Worm (Caenorhabditis elegans) whole organism, early embryonic: Measurements from ENCODE around the gene C39B10.5.

Experiments used
- B0310.2 ChIP-seq: sonication (generic microtip); optimal IDR thresholded peaks from 2 replicates; lab custom pipeline; 2016; ENCODE audit warnings: mild to moderate bottlenecking, missing genetic modification characterization, missing compliant biosample characterization
- F13C5.2 ChIP-seq: sonication (generic microtip); optimal IDR thresholded peaks from 2 replicates; lab custom pipeline; 2017; ENCODE audit warnings: mild to moderate bottlenecking, missing genetic modification characterization, inconsistent platforms, missing compliant biosample characterization
- aly-1 ChIP-seq: sonication (generic microtip); optimal IDR thresholded peaks from 2 replicates; lab custom pipeline; 2016; ENCODE audit warnings: missing genetic modification characterization, missing compliant biosample characterization
- ama-1 ChIP-seq: fragments of 150-350 bp; optimal IDR thresholded peaks from 2 replicates; lab custom pipeline; 2014
- ceh-13 ChIP-seq: fragments of 200-800 bp; sonication (Bioruptor generic); optimal IDR thresholded peaks from 2 replicates; lab custom pipeline; 2018; ENCODE audit warnings: mild to moderate bottlenecking, missing genetic modification characterization, missing compliant biosample characterization
- ceh-36 ChIP-seq: sonication (generic microtip); optimal IDR thresholded peaks from 2 replicates; lab custom pipeline; 2016; ENCODE audit warnings: missing genetic modification characterization, inconsistent platforms, missing compliant biosample characterization
- ets-7 ChIP-seq: sonication (generic microtip); optimal IDR thresholded peaks from 2 replicates; lab custom pipeline; 2016; ENCODE audit warnings: missing genotype, missing genetic modification characterization, missing compliant biosample characterization
- flt-1 ChIP-seq: fragments of 200-800 bp; sonication (Bioruptor generic); IDR thresholded peaks from 2 replicates; pipeline ENCODE4 v1.3.6; 2022; ENCODE audit warnings: missing genetic modification characterization, missing compliant biosample characterization
- hmbx-1 ChIP-seq: sonication (generic microtip); optimal IDR thresholded peaks from 2 replicates; lab custom pipeline; 2016; ENCODE audit warnings: mild to moderate bottlenecking, missing genetic modification characterization, missing compliant biosample characterization
- hmg-4 ChIP-seq: fragments of 200-800 bp; sonication (Bioruptor generic); optimal IDR thresholded peaks from 2 replicates; lab custom pipeline; 2018; ENCODE audit warnings: mild to moderate bottlenecking, missing genetic modification characterization, missing compliant biosample characterization
- hnd-1 ChIP-seq: sonication (generic microtip); optimal IDR thresholded peaks from 2 replicates; lab custom pipeline; 2016; ENCODE audit warnings: missing genetic modification characterization, missing compliant biosample characterization
- pes-1 ChIP-seq: fragments of 200-800 bp; sonication (Bioruptor generic); IDR thresholded peaks from 2 replicates; pipeline ENCODE4 v1.3.6; 2022; ENCODE audit warnings: missing genetic modification reagents, missing genetic modification characterization, missing compliant biosample characterization
- scrt-1 ChIP-seq: fragments of 200-800 bp; sonication (Bioruptor generic); IDR thresholded peaks from 2 replicates; pipeline ENCODE4 v1.3.6; 2022; ENCODE audit warnings: missing genetic modification characterization, missing compliant biosample characterization
- sea-1 ChIP-seq: fragments of 200-800 bp; sonication (Bioruptor generic); conservative IDR thresholded peaks from 2 replicates; pipeline ENCODE4 v1.3.6; 2022; ENCODE audit warnings: missing genetic modification characterization, missing compliant biosample characterization
- tbx-11 ChIP-seq: fragments of 200-800 bp; sonication (Bioruptor generic); IDR thresholded peaks from 2 replicates; pipeline ENCODE4 v1.3.6; 2022; ENCODE audit warnings: missing genetic modification characterization, missing compliant biosample characterization
- tbx-37 ChIP-seq: fragments of 200-800 bp; sonication (Bioruptor generic); conservative IDR thresholded peaks from 2 replicates; pipeline ENCODE4 v1.3.6; 2022; ENCODE audit warnings: missing genetic modification reagents, missing genetic modification characterization, missing compliant biosample characterization
- tra-4 ChIP-seq: sonication (generic microtip); optimal IDR thresholded peaks from 2 replicates; lab custom pipeline; 2017; ENCODE audit warnings: missing genetic modification characterization, missing compliant biosample characterization

C39B10.5 gene

DNA sequence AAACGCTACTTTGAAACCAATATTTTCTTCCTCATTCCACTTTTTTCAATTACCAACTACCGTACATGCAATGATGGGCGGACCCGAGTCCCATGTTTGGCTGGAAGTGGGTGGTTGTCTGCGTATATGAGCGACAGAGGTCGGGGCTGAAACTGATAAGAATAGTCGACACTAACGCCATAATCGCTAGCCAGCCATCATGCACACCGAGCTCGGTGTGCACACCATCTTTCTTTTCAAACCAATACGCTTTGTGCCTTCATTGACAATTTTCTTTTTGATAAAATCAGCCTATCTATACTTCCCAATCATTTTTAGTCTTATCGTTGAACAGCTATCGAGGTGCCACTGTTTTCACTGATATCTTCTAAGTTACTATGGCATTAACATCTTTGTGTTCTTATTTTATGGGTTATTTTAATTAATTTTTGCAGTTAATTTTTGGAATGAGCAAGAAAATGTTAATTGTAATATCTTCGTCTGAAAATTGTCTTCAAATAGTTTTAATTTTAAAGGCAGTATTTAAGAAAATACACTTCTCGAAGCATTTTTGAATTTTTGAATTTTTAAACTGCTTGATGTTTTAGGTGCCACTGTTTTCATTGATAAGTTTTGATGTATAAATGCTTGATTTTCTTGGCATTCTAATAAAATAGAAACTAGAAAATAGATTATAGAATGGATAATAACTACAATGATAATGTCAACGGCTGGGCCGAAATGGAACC lies 33.6 kb downstream of the C39B10.5 start, which contains the start of gene elt-2:
Gene elt-2, plus strand, starts transcription at position 678 of the 728 bp plus-strand sequence.
- TF ChIP-seq B0310.2 (tag; lab: Kevin White, UChicago) = no peak
- TF ChIP-seq F13C5.2 (tag; lab: Kevin White, UChicago) = no peak

- TF ChIP-seq tbx-11 (GFP tag; lab: Robert Waterston, UW) (no peak), ceh-36 (no peak), ets-7 (tag; lab: Kevin White, UChicago) (no peak), aly-1 (tag; lab: Kevin White, UChicago) (no peak), ama-1 (lab: Kevin White, UChicago) (no peak), hmbx-1 (tag; lab: Kevin White, UChicago) (no peak), flt-1 (GFP tag; lab: Robert Waterston, UW) (no peak), pes-1 (GFP tag; lab: Robert Waterston, UW) (no peak), ceh-13 (GFP tag; lab: Kevin White, UChicago) (no peak), hmg-4 (GFP tag; lab: Kevin White, UChicago) (no peak), scrt-1 (GFP tag; lab: Robert Waterston, UW) (no peak), hnd-1 (no peak), sea-1 (GFP tag; lab: Robert Waterston, UW) (no peak), B0310.2 (tag; lab: Kevin White, UChicago) (no peak), tbx-37 (GFP tag; lab: Robert Waterston, UW) (no peak), F13C5.2 (tag; lab: Kevin White, UChicago) (no peak), tra-4 (tag; lab: Kevin White, UChicago) (no peak)
Measured at ce11 chrX:10482272-10482671, 35.1 kb downstream of the C39B10.5 start.

DNA sequence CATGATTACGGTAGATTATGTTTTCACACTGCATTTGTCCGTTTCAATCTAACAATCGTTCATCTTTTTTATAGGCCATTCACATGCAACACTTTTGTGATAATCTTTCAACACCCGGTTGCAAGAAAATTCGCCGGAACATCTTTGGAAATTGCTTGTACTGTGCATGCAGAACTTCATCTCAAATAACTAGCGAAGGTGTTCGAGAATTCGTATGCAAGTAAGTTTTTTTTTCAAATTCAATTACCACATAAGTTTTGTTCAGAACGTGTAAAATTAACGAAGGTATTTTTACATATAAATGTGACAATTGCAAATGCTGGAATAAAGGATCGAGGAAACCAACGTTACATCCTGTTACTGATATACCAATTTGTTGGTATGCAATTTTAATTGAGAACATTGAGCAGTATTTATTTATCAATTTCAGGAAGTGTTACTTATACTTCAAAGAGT lies 38.2 kb downstream of the C39B10.5 start, which contains the start of gene C33D3.3:
Gene C33D3.3, plus strand, starts transcription at position 51 of the 456 bp plus-strand sequence.
- TF ChIP-seq scrt-1 (GFP tag; lab: Robert Waterston, UW) (no peak), hmbx-1 (tag; lab: Kevin White, UChicago) (no peak), ets-7 (tag; lab: Kevin White, UChicago) (no peak), tra-4 (tag; lab: Kevin White, UChicago) (no peak), ceh-36 (no peak), B0310.2 (tag; lab: Kevin White, UChicago) (no peak), tbx-11 (GFP tag; lab: Robert Waterston, UW) (no peak), hnd-1 (no peak), flt-1 (GFP tag; lab: Robert Waterston, UW) (no peak), aly-1 (tag; lab: Kevin White, UChicago) (no peak), sea-1 (GFP tag; lab: Robert Waterston, UW) (no peak), ama-1 (lab: Kevin White, UChicago) (no peak), tbx-37 (GFP tag; lab: Robert Waterston, UW) (no peak), F13C5.2 (tag; lab: Kevin White, UChicago) (no peak), ceh-13 (GFP tag; lab: Kevin White, UChicago) (no peak), pes-1 (GFP tag; lab: Robert Waterston, UW) (no peak), hmg-4 (GFP tag; lab: Kevin White, UChicago) (no peak)

- TF ChIP-seq B0310.2 (tag; lab: Kevin White, UChicago) = no peak
- TF ChIP-seq hmbx-1 (tag; lab: Kevin White, UChicago) = no peak
- TF ChIP-seq aly-1 (tag; lab: Kevin White, UChicago) = no peak
- TF ChIP-seq F13C5.2 (tag; lab: Kevin White, UChicago) = no peak
- TF ChIP-seq hnd-1 = no peak
- TF ChIP-seq pes-1 (GFP tag; lab: Robert Waterston, UW) = no peak
- TF ChIP-seq tra-4 (tag; lab: Kevin White, UChicago) = no peak
- TF ChIP-seq ama-1 (lab: Kevin White, UChicago) = no peak
- no peak for TF ChIP-seq tbx-37 (GFP tag; lab: Robert Waterston, UW)
- TF ChIP-seq ceh-13 (GFP tag; lab: Kevin White, UChicago) = no peak
- TF ChIP-seq tbx-11 (GFP tag; lab: Robert Waterston, UW) = no peak
Measured at ce11 chrX:10488763-10489162, 41.6 kb downstream of the C39B10.5 start, which contains the start of gene C33D3.4. Gene C33D3.4 (plus strand): TSS chrX:10489063.

ce11 chrX:10491044-10491443 lies 43.9 kb downstream of the C39B10.5 start, which contains the start of gene C33D3.5:
Gene C33D3.5 (plus strand): TSS chrX:10491344.
- no peak for TF ChIP-seq sea-1 (GFP tag; lab: Robert Waterston, UW)
- TF ChIP-seq aly-1 (tag; lab: Kevin White, UChicago) = no peak
- no peak for TF ChIP-seq ceh-13 (GFP tag; lab: Kevin White, UChicago)
- TF ChIP-seq scrt-1 (GFP tag; lab: Robert Waterston, UW) = no peak
- TF ChIP-seq F13C5.2 (tag; lab: Kevin White, UChicago) = no peak
- TF ChIP-seq hnd-1 = no peak
- no peak for TF ChIP-seq flt-1 (GFP tag; lab: Robert Waterston, UW)
- no peak for TF ChIP-seq ets-7 (tag; lab: Kevin White, UChicago)
- no peak for TF ChIP-seq B0310.2 (tag; lab: Kevin White, UChicago)
- TF ChIP-seq ama-1 (lab: Kevin White, UChicago) = no peak
- TF ChIP-seq tra-4 (tag; lab: Kevin White, UChicago) = no peak
- no peak for TF ChIP-seq tbx-11 (GFP tag; lab: Robert Waterston, UW)
- TF ChIP-seq ceh-36 = no peak

DNA sequence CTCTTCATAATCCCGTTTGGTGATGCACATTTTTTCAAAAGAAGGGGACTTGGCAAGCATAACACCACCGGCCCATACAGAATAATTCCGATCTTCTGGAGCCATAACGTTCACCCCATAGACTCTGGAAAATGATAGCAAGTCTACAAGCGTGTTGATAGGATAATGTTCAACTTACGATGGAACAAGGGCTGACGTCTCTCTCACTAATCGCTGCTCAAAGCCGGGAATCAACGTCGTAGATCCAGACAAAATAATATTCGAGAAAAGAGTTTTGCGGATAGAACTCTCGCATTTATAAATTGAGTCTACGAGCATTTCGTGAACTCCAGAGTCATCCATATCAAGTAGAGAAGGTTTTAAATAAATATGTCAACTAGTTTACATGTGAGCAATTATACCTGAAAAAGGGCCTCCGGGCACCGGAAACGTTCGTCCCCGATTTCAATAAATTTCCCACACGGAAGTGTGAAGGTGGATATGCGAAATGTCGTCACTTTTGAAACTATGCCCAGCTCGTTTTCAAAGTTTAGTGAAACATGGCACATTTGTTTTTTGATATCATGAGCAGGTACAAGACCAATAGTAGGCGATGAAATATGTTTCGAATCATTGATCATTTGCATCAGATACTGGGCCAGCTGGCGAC lies 44.9 kb downstream of the C39B10.5 start:
- no peak for TF ChIP-seq tra-4 (tag; lab: Kevin White, UChicago)
- TF ChIP-seq scrt-1 (GFP tag; lab: Robert Waterston, UW) = no peak
- no peak for TF ChIP-seq B0310.2 (tag; lab: Kevin White, UChicago)
- TF ChIP-seq tbx-11 (GFP tag; lab: Robert Waterston, UW) = no peak
- no peak for TF ChIP-seq ama-1 (lab: Kevin White, UChicago)
- no peak for TF ChIP-seq F13C5.2 (tag; lab: Kevin White, UChicago)
- TF ChIP-seq ceh-36 = no peak
- TF ChIP-seq flt-1 (GFP tag; lab: Robert Waterston, UW) = no peak
